Worm (Caenorhabditis elegans) whole organism, mixed stage, embryonic: ENCODE results near the gene rha-2.
A peak's percentile ranks its signal among the peaks of the same experiment; 100 is the strongest.

Source experiments
- M03D4.4 ChIP-seq: sonication (generic microtip); optimal IDR thresholded peaks from 2 replicates; lab custom pipeline; 2017; ENCODE audit warnings: mild to moderate bottlenecking, missing genetic modification characterization, missing compliant biosample characterization
- bed-3 ChIP-seq: fragments of 200-800 bp; sonication (Bioruptor generic); optimal IDR thresholded peaks from 3 replicates; lab custom pipeline; 2018; ENCODE audit warnings: mild to moderate bottlenecking, missing genetic modification characterization, moderate library complexity, missing compliant biosample characterization
- blmp-1 ChIP-seq: fragments of 150-350 bp; optimal IDR thresholded peaks from 2 replicates; lab custom pipeline; 2014; ENCODE audit warnings: missing biosample characterization, missing genetic modification characterization
- ceh-39 ChIP-seq: fragments of 150-350 bp; optimal IDR thresholded peaks from 2 replicates; lab custom pipeline; 2014; ENCODE audit warnings: missing biosample characterization, missing genetic modification characterization
- ceh-43 ChIP-seq: fragments of 200-800 bp; sonication (Bioruptor generic); optimal IDR thresholded peaks from 2 replicates; lab custom pipeline; 2018; ENCODE audit warnings: mild to moderate bottlenecking, missing genetic modification characterization, moderate library complexity, missing compliant biosample characterization
- ceh-83 ChIP-seq: fragments of 200-800 bp; sonication (Bioruptor generic); optimal IDR thresholded peaks from 2 replicates; lab custom pipeline; 2018; ENCODE audit warnings: mild to moderate bottlenecking, missing genetic modification characterization, missing compliant biosample characterization
- ces-1 ChIP-seq: fragments of 150-350 bp; optimal IDR thresholded peaks from 2 replicates; lab custom pipeline; 2014; ENCODE audit warnings: missing biosample characterization, missing genetic modification reagents, missing genetic modification characterization
- cnd-1 ChIP-seq: fragments of 200-800 bp; sonication (Bioruptor generic); optimal IDR thresholded peaks from 2 replicates; lab custom pipeline; 2018; ENCODE audit warnings: mild to moderate bottlenecking, missing genetic modification characterization, missing compliant biosample characterization
- drap-1 ChIP-seq: fragments of 200-800 bp; sonication (Bioruptor generic); optimal IDR thresholded peaks from 3 replicates; lab custom pipeline; 2018; ENCODE audit warnings: mild to moderate bottlenecking, missing genetic modification characterization, missing compliant biosample characterization
- elt-1 ChIP-seq: sonication (generic microtip); optimal IDR thresholded peaks from 2 replicates; lab custom pipeline; 2017; ENCODE audit warnings: missing genetic modification characterization, mild to moderate bottlenecking, missing compliant biosample characterization, antibody characterized with exemption, moderate library complexity, borderline replicate concordance; ENCODE audit not compliant: insufficient read depth
- elt-3 ChIP-seq: fragments of 150-350 bp; optimal IDR thresholded peaks from 2 replicates; lab custom pipeline; 2014; ENCODE audit warnings: missing biosample characterization, missing genetic modification characterization
- flh-1 ChIP-seq: fragments of 200-800 bp; sonication (Bioruptor generic); optimal IDR thresholded peaks from 2 replicates; lab custom pipeline; 2018; ENCODE audit warnings: mild to moderate bottlenecking, missing genetic modification characterization, moderate library complexity, missing compliant biosample characterization
- ham-2 ChIP-seq: fragments of 200-800 bp; sonication (Bioruptor generic); optimal IDR thresholded peaks from 2 replicates; lab custom pipeline; 2018; ENCODE audit warnings: mild to moderate bottlenecking, missing genetic modification characterization, missing compliant biosample characterization
- hlh-1 ChIP-seq: fragments of 150-350 bp; optimal IDR thresholded peaks from 2 replicates; lab custom pipeline; 2014; ENCODE audit warnings: missing biosample characterization, missing genetic modification reagents, missing genetic modification characterization
- lin-13 ChIP-seq: fragments of 150-350 bp; optimal IDR thresholded peaks from 2 replicates; lab custom pipeline; 2014; ENCODE audit warnings: missing biosample characterization, missing genetic modification characterization
- lin-32 ChIP-seq: fragments of 200-800 bp; sonication (Bioruptor generic); optimal IDR thresholded peaks from 2 replicates; lab custom pipeline; 2018; ENCODE audit warnings: mild to moderate bottlenecking, missing genetic modification characterization, missing compliant biosample characterization
- lsy-2 ChIP-seq: fragments of 150-350 bp; optimal IDR thresholded peaks from 2 replicates; lab custom pipeline; 2014; ENCODE audit warnings: missing biosample characterization, missing genetic modification characterization
- mab-5 ChIP-seq: fragments of 150-350 bp; optimal IDR thresholded peaks from 2 replicates; lab custom pipeline; 2014; ENCODE audit warnings: missing biosample characterization, missing genetic modification characterization
- mep-1 ChIP-seq: fragments of 150-350 bp; optimal IDR thresholded peaks from 2 replicates; lab custom pipeline; 2017; ENCODE audit warnings: missing biosample characterization, missing genetic modification reagents, missing genetic modification characterization, inconsistent platforms
- mls-2 ChIP-seq: sonication (generic microtip); optimal IDR thresholded peaks from 2 replicates; lab custom pipeline; 2016; ENCODE audit warnings: mild to moderate bottlenecking, missing genetic modification characterization, moderate library complexity, missing compliant biosample characterization
- nhr-12 ChIP-seq: fragments of 150-350 bp; optimal IDR thresholded peaks from 2 replicates; lab custom pipeline; 2014; ENCODE audit warnings: missing biosample characterization, missing genetic modification characterization
- nhr-2 ChIP-seq: fragments of 150-350 bp; optimal IDR thresholded peaks from 2 replicates; lab custom pipeline; 2014; ENCODE audit warnings: missing biosample characterization, missing genetic modification characterization
- nhr-237 ChIP-seq: fragments of 150-350 bp; optimal IDR thresholded peaks from 2 replicates; lab custom pipeline; 2014; ENCODE audit warnings: missing biosample characterization, missing genetic modification characterization
- nhr-28 ChIP-seq: fragments of 150-350 bp; optimal IDR thresholded peaks from 2 replicates; lab custom pipeline; 2014; ENCODE audit warnings: missing biosample characterization, missing genetic modification characterization
- nhr-76 ChIP-seq: sonication (generic microtip); optimal IDR thresholded peaks from 2 replicates; lab custom pipeline; 2017; ENCODE audit warnings: missing biosample characterization, missing genetic modification characterization
- pha-4 ChIP-seq: fragments of 150-350 bp; optimal IDR thresholded peaks from 2 replicates; lab custom pipeline; 2018; ENCODE audit warnings: missing biosample characterization, missing genetic modification reagents, missing genetic modification characterization
- sem-2 ChIP-seq: fragments of 200-800 bp; sonication (Bioruptor generic); optimal IDR thresholded peaks from 2 replicates; lab custom pipeline; 2018; ENCODE audit warnings: mild to moderate bottlenecking, missing genetic modification characterization, missing compliant biosample characterization
- snpc-4 ChIP-seq: fragments of 150-350 bp; optimal IDR thresholded peaks from 2 replicates; lab custom pipeline; 2014; ENCODE audit warnings: missing biosample characterization, missing genetic modification characterization
- sptf-1 ChIP-seq: sonication (generic microtip); optimal IDR thresholded peaks from 2 replicates; lab custom pipeline; 2017; ENCODE audit warnings: mild to moderate bottlenecking, missing genetic modification characterization, moderate library complexity, missing compliant biosample characterization
- tbx-8 ChIP-seq: fragments of 200-800 bp; sonication (Bioruptor generic); optimal IDR thresholded peaks from 2 replicates; lab custom pipeline; 2018; ENCODE audit warnings: mild to moderate bottlenecking, missing genetic modification characterization, moderate library complexity, missing compliant biosample characterization
- unc-120 ChIP-seq: sonication (generic microtip); optimal IDR thresholded peaks from 2 replicates; lab custom pipeline; 2017; ENCODE audit warnings: missing genetic modification characterization, missing compliant biosample characterization; ENCODE audit not compliant: poor library complexity, severe bottlenecking
- unc-62 ChIP-seq: fragments of 150-350 bp; optimal IDR thresholded peaks from 2 replicates; lab custom pipeline; 2014; ENCODE audit warnings: missing biosample characterization, missing genetic modification reagents, missing genetic modification characterization
- ztf-11 ChIP-seq: fragments of 150-350 bp; optimal IDR thresholded peaks from 2 replicates; lab custom pipeline; 2014; ENCODE audit warnings: missing biosample characterization, missing genetic modification characterization

Gene rha-2

DNA sequence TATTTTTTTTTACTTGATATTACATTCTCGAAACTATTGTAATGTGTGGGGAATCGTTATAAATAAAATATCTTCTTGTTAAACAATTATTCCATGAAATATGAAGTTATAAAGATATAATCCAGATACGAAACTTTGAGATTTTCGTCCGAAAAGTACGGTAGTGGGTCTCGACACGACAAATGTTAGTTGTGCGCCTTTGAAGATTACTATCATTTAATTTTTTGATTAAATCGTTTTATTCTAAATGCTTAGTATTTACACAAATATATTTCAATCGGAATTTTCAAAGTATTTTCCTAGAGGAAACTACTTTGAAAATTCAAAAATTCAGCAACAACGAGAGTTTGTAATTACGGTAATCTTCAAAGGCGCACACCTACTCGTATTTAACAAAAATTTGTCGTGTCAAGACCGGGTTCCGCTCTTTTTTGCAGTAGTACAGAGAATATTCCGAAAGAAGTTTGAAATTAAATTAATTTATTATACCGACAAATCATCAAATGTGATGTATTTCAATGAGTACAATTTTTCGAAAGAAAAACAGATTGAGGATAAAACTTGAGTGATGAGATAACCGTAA, 37.8 kb upstream of the rha-2 start:
- TF ChIP-seq ces-1 (GFP tag; lab: Kevin White, UChicago) (no peak), unc-120 (tag; lab: Kevin White, UChicago) (no peak), lin-32 (no peak), blmp-1 (no peak), nhr-237 (tag; lab: Kevin White, UChicago) (no peak), ceh-83 (GFP tag; lab: Kevin White, UChicago) (no peak), nhr-76 (no peak), ham-2 (GFP tag; lab: Kevin White, UChicago) (no peak), ceh-43 (no peak), elt-3 (no peak), bed-3 (no peak), nhr-12 (tag; lab: Kevin White, UChicago) (no peak), nhr-28 (tag; lab: Kevin White, UChicago) (no peak), elt-1 (tag; lab: Kevin White, UChicago) (no peak)

DNA sequence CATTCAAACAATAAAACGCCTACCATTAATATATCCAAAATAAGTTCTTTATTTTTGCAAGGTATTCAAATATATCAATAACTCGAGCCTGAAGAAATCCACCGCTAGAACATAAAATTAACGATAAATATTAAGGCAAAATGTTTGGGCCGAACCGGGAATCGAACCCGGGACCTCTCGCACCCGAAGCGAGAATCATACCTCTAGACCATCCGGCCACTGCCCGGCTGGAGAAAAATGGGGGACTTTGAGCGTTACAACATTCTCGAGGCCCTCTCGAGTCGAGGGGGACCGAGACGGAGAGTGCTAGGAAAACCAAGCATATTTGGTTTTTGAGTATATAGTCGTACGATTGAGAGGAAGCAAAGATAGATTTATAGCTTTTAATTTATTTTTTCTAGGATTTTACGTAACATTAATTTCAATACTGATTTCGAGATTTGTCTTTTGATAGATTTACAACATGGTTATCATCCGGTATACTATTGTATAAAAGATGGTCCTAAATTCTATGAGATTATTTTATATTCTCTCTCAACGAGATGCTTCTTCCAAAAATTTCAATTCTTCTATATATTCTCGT, 36.0 kb upstream of the rha-2 start, which contains the start of gene flp-23:
TSS of gene flp-23 (plus strand) at position 533 of the 583 bp plus-strand sequence.
- TF ChIP-seq nhr-28 (tag; lab: Kevin White, UChicago) (no peak), nhr-2 (no peak), flh-1 (peak; percentile 52), sem-2 (GFP tag; lab: Kevin White, UChicago) (peak; percentile 73), mep-1 (tag; lab: Kevin White, UChicago) (peak; percentile 12), ces-1 (GFP tag; lab: Kevin White, UChicago) (peak; percentile 6), blmp-1 (peak; percentile 22), nhr-76 (no peak), ceh-83 (GFP tag; lab: Kevin White, UChicago) (peak; percentile 89), sptf-1 (tag; lab: Kevin White, UChicago) (peak; percentile 88), elt-3 (no peak), elt-1 (tag; lab: Kevin White, UChicago) (no peak), drap-1 (peak; percentile 80), nhr-12 (tag; lab: Kevin White, UChicago) (no peak), mab-5 (no peak), lin-32 (peak; percentile 50), lin-13 (tag; lab: Kevin White, UChicago) (no peak), nhr-237 (tag; lab: Kevin White, UChicago) (no peak), tbx-8 (GFP tag; lab: Kevin White, UChicago) (no peak), ham-2 (GFP tag; lab: Kevin White, UChicago) (peak; percentile 34), pha-4 (tag; lab: Kevin White, UChicago) (no peak), M03D4.4 (tag; lab: Kevin White, UChicago) (peak; percentile 85), ztf-11 (no peak), hlh-1 (tag; lab: Kevin White, UChicago) (peak; percentile 0), snpc-4 (tag; lab: Kevin White, UChicago) (no peak), ceh-39 (tag; lab: Kevin White, UChicago) (no peak), ceh-43 (peak; percentile 71), lsy-2 (tag; lab: Kevin White, UChicago) (no peak), unc-120 (tag; lab: Kevin White, UChicago) (peak; percentile 66), bed-3 (peak; percentile 68), cnd-1 (tag; lab: Kevin White, UChicago) (peak; percentile 78), mls-2 (tag; lab: Kevin White, UChicago) (peak; percentile 87), unc-62 (GFP tag; lab: Kevin White, UChicago) (no peak)

DNA sequence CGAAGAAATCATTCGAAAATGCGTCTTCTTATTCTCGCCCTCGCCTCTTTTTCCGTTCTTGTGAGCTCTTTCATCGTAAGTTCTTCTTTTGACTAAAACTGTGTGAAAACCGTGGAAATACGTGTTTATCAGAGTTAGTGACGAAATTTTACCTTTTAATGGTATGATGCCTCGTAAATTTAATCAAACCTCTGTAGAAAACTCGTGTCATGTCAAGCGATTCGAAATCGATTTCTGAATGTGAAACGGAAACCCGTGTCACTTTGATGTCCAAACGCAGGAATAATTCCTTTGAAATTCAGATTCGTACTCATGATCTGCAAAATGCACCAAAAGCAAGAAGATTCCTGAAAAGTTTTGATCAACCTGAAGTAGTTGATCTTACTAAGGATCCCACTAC, 34.2 kb upstream of the rha-2 start, which contains the start of gene F22B7.3:
TSS of gene F22B7.3 (plus strand) at position 301 of the 400 bp plus-strand sequence.
- TF ChIP-seq lin-13 (tag; lab: Kevin White, UChicago) (no peak), ham-2 (GFP tag; lab: Kevin White, UChicago) (no peak), tbx-8 (GFP tag; lab: Kevin White, UChicago) (no peak), ztf-11 (no peak), nhr-2 (no peak), hlh-1 (tag; lab: Kevin White, UChicago) (no peak), sem-2 (GFP tag; lab: Kevin White, UChicago) (no peak), nhr-237 (tag; lab: Kevin White, UChicago) (no peak), elt-3 (no peak), M03D4.4 (tag; lab: Kevin White, UChicago) (no peak), ceh-39 (tag; lab: Kevin White, UChicago) (no peak), blmp-1 (no peak), elt-1 (tag; lab: Kevin White, UChicago) (no peak), cnd-1 (tag; lab: Kevin White, UChicago) (no peak), nhr-12 (tag; lab: Kevin White, UChicago) (no peak), unc-120 (tag; lab: Kevin White, UChicago) (no peak), ceh-43 (no peak), mep-1 (tag; lab: Kevin White, UChicago) (no peak)
